Worm (Caenorhabditis elegans) whole organism, L4/young adult: Measurements from ENCODE around the gene F45F2.9.

Experiments
- W03F9.2 ChIP-seq: fragments of 150-350 bp; optimal IDR thresholded peaks from 2 replicates; lab custom pipeline; 2014; ENCODE audit warnings: missing biosample characterization, missing genetic modification characterization
- dao-5 ChIP-seq: sonication (generic microtip); optimal IDR thresholded peaks from 2 replicates; lab custom pipeline; 2016; ENCODE audit warnings: missing genotype, missing genetic modification characterization, moderate library complexity, missing compliant biosample characterization
- him-1 ChIP-seq: sonication (generic microtip); optimal IDR thresholded peaks from 2 replicates; lab custom pipeline; 2016; ENCODE audit warnings: missing genotype, missing genetic modification reagents, missing genetic modification characterization, missing compliant biosample characterization

DNA sequence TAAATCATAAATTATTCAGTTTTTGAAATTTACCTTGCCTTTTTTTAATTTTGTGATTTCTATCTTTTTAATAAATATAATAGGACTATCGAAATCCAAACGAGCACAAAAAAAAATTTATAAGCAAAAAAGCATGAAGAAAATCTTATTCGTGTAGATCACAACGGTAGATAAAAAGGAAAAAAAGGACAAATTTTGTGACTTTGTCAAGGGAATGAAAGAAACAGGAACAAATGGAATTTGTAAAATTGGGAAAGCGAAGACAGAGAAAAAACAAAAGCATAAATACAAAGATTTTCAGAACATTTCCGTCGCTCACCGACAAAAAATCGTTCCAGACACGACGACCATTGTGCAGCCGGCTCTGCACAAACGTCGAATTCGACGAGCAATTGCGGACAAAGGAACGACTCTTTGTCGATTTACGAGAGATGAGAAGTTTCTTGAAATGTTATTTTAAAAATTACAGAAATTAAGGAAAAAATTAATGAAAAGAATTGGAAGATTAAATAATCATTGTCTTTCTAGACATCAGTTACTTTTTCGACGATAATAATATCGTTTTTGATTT lies 5.6 kb upstream of the F45F2.9 start, which contains the start of gene F45F2.10:
- TF ChIP-seq him-1 (tag; lab: Kevin White, UChicago) (no peak), dao-5 (tag; lab: Kevin White, UChicago) (no peak), W03F9.2 (tag; lab: Kevin White, UChicago) (no peak)
